Worm (Caenorhabditis elegans) whole organism, L3 larva: Measurements from ENCODE around the gene R53.8.

Experiments used
- R02D3.7 ChIP-seq: fragments of 150-350 bp; optimal IDR thresholded peaks from 2 replicates; lab custom pipeline; 2014; ENCODE audit warnings: missing biosample characterization, missing genetic modification characterization
- ZK546.5 ChIP-seq: sonication (generic microtip); optimal IDR thresholded peaks from 2 replicates; lab custom pipeline; 2017; ENCODE audit warnings: missing biosample characterization, missing genetic modification characterization
- ama-1 ChIP-seq: fragments of 150-350 bp; optimal IDR thresholded peaks from 2 replicates; lab custom pipeline; 2018
- ceh-16 ChIP-seq: sonication (generic microtip); optimal IDR thresholded peaks from 2 replicates; lab custom pipeline; 2017; ENCODE audit warnings: missing biosample characterization, missing genetic modification characterization
- ceh-28 ChIP-seq: fragments of 150-350 bp; optimal IDR thresholded peaks from 2 replicates; lab custom pipeline; 2014; ENCODE audit warnings: missing biosample characterization, missing genetic modification reagents, missing genetic modification characterization
- ceh-9 ChIP-seq: sonication (generic microtip); optimal IDR thresholded peaks from 2 replicates; lab custom pipeline; 2018; ENCODE audit warnings: missing biosample characterization, missing genetic modification characterization
- daf-12 ChIP-seq: fragments of 150-350 bp; optimal IDR thresholded peaks from 2 replicates; lab custom pipeline; 2014; ENCODE audit warnings: missing biosample characterization, missing genetic modification reagents, missing genetic modification characterization
- egl-27 ChIP-seq: sonication (generic microtip); optimal IDR thresholded peaks from 4 replicates; lab custom pipeline; 2017; ENCODE audit warnings: missing biosample characterization, missing genetic modification reagents, missing genetic modification characterization
- egl-5 ChIP-seq: fragments of 150-350 bp; optimal IDR thresholded peaks from 2 replicates; lab custom pipeline; 2017; ENCODE audit warnings: missing biosample characterization, missing genetic modification reagents, missing genetic modification characterization, inconsistent platforms
- elt-1 ChIP-seq: fragments of 150-350 bp; optimal IDR thresholded peaks from 2 replicates; lab custom pipeline; 2014; ENCODE audit warnings: missing biosample characterization, missing genetic modification characterization
- elt-2 ChIP-seq: sonication (generic microtip); optimal IDR thresholded peaks from 2 replicates; lab custom pipeline; 2016; ENCODE audit warnings: missing genetic modification reagents, mild to moderate bottlenecking, missing genetic modification characterization, missing compliant biosample characterization
- eor-1 ChIP-seq, 2 experiments: fragments of 150-350 bp; optimal IDR thresholded peaks; 2 replicates each; lab custom pipeline; 2014 to 2018; ENCODE audit warnings: missing biosample characterization in 2 of 2, missing genetic modification characterization in 2 of 2
- hmg-11 ChIP-seq: sonication (generic microtip); optimal IDR thresholded peaks from 2 replicates; lab custom pipeline; 2016; ENCODE audit warnings: missing genetic modification characterization, missing compliant biosample characterization
- jun-1 ChIP-seq: fragments of 150-350 bp; optimal IDR thresholded peaks from 2 replicates; lab custom pipeline; 2014; ENCODE audit warnings: missing biosample characterization, missing genetic modification reagents, missing genetic modification characterization
- lin-15B ChIP-seq: fragments of 150-350 bp; optimal IDR thresholded peaks from 2 replicates; lab custom pipeline; 2014; ENCODE audit warnings: missing biosample characterization, missing genetic modification characterization
- lin-39 ChIP-seq: fragments of 150-350 bp; optimal IDR thresholded peaks from 2 replicates; lab custom pipeline; 2018; ENCODE audit warnings: missing biosample characterization, missing genetic modification reagents, missing genetic modification characterization
- lsy-12 ChIP-seq: sonication (generic microtip); optimal IDR thresholded peaks from 2 replicates; lab custom pipeline; 2016; ENCODE audit warnings: mild to moderate bottlenecking, missing genetic modification characterization, missing compliant biosample characterization
- mdl-1 ChIP-seq: fragments of 150-350 bp; optimal IDR thresholded peaks from 2 replicates; lab custom pipeline; 2014; ENCODE audit warnings: missing biosample characterization, missing genetic modification characterization
- mml-1 ChIP-seq: fragments of 150-350 bp; sonication (generic microtip); optimal IDR thresholded peaks from 3 replicates; lab custom pipeline; 2014; ENCODE audit warnings: missing biosample characterization, missing genetic modification characterization
- nfya-1 ChIP-seq: sonication (generic microtip); optimal IDR thresholded peaks from 2 replicates; lab custom pipeline; 2017; ENCODE audit warnings: missing genetic modification characterization, mild to moderate bottlenecking, missing compliant biosample characterization, antibody characterized with exemption, moderate library complexity; ENCODE audit not compliant: insufficient read depth
- nhr-11 ChIP-seq: fragments of 150-350 bp; optimal IDR thresholded peaks from 2 replicates; lab custom pipeline; 2014; ENCODE audit warnings: missing biosample characterization, missing genetic modification characterization
- nhr-12 ChIP-seq: fragments of 150-350 bp; optimal IDR thresholded peaks from 2 replicates; lab custom pipeline; 2014; ENCODE audit warnings: missing biosample characterization, missing genetic modification characterization
- nhr-23 ChIP-seq: fragments of 150-350 bp; optimal IDR thresholded peaks from 2 replicates; lab custom pipeline; 2014; ENCODE audit warnings: missing biosample characterization, missing genetic modification reagents, missing genetic modification characterization
- nhr-237 ChIP-seq: fragments of 150-350 bp; optimal IDR thresholded peaks from 2 replicates; lab custom pipeline; 2014; ENCODE audit warnings: missing biosample characterization, missing genetic modification characterization
- nhr-25 ChIP-seq: sonication (generic microtip); optimal IDR thresholded peaks from 2 replicates; lab custom pipeline; 2017; ENCODE audit warnings: missing biosample characterization, missing genetic modification characterization
- nhr-28 ChIP-seq: fragments of 150-350 bp; optimal IDR thresholded peaks from 2 replicates; lab custom pipeline; 2014; ENCODE audit warnings: missing biosample characterization, missing genetic modification characterization
- nhr-43 ChIP-seq: sonication (generic microtip); optimal IDR thresholded peaks from 2 replicates; lab custom pipeline; 2016; ENCODE audit warnings: mild to moderate bottlenecking, missing genetic modification characterization, missing compliant biosample characterization; ENCODE audit not compliant: poor library complexity, severe bottlenecking
- nhr-67 ChIP-seq: fragments of 150-350 bp; optimal IDR thresholded peaks from 2 replicates; lab custom pipeline; 2014; ENCODE audit warnings: missing biosample characterization, missing genetic modification characterization
- nhr-76 ChIP-seq: fragments of 150-350 bp; sonication (generic microtip); optimal IDR thresholded peaks from 5 replicates; lab custom pipeline; 2014; ENCODE audit warnings: missing biosample characterization, missing genetic modification characterization
- nhr-77 ChIP-seq: fragments of 150-350 bp; optimal IDR thresholded peaks from 2 replicates; lab custom pipeline; 2014; ENCODE audit warnings: missing biosample characterization, missing genetic modification characterization
- pha-4 ChIP-seq: fragments of 150-350 bp; optimal IDR thresholded peaks from 2 replicates; lab custom pipeline; 2014; ENCODE audit warnings: missing biosample characterization, missing genetic modification reagents, missing genetic modification characterization
- pqm-1 ChIP-seq: fragments of 150-350 bp; optimal IDR thresholded peaks from 2 replicates; lab custom pipeline; 2017; ENCODE audit warnings: missing biosample characterization, missing genetic modification characterization, inconsistent platforms
- sea-2 ChIP-seq: fragments of 150-350 bp; sonication (generic microtip); optimal IDR thresholded peaks from 4 replicates; lab custom pipeline; 2014; ENCODE audit warnings: missing biosample characterization, missing genetic modification reagents, missing genetic modification characterization
- skn-1 ChIP-seq: fragments of 150-350 bp; optimal IDR thresholded peaks from 2 replicates; lab custom pipeline; 2014; ENCODE audit warnings: missing biosample characterization, missing genetic modification characterization
- snpc-4 ChIP-seq: fragments of 150-350 bp; optimal IDR thresholded peaks from 2 replicates; lab custom pipeline; 2014; ENCODE audit warnings: missing biosample characterization, missing genetic modification characterization
- tbx-2 ChIP-seq: sonication (generic microtip); optimal IDR thresholded peaks from 2 replicates; lab custom pipeline; 2016; ENCODE audit warnings: mild to moderate bottlenecking, missing genetic modification characterization, missing compliant biosample characterization
- unc-39 ChIP-seq: sonication (generic microtip); optimal IDR thresholded peaks from 4 replicates; lab custom pipeline; 2017; ENCODE audit warnings: missing biosample characterization, missing genetic modification characterization
- unc-62 ChIP-seq: fragments of 150-350 bp; sonication (generic microtip); optimal IDR thresholded peaks from 4 replicates; lab custom pipeline; 2014; ENCODE audit warnings: missing biosample characterization, missing genetic modification reagents, missing genetic modification characterization
- zag-1 ChIP-seq: fragments of 150-350 bp; optimal IDR thresholded peaks from 2 replicates; lab custom pipeline; 2014; ENCODE audit warnings: missing biosample characterization, missing genetic modification characterization
- ztf-11 ChIP-seq: fragments of 150-350 bp; optimal IDR thresholded peaks from 2 replicates; lab custom pipeline; 2014; ENCODE audit warnings: missing biosample characterization, missing genetic modification characterization

R53.8 gene

ce11 chrII:9936859-9937258, 39.6 kb upstream of the R53.8 start, which contains the start of gene C05C10.3:
Gene C05C10.3, minus strand, starts transcription at chrII:9936893.
- TF ChIP-seq ceh-9 (tag; lab: Kevin White, UChicago) (no peak), nhr-67 (no peak), pha-4 (tag; lab: Kevin White, UChicago) (peak; percentile 6), ama-1 (lab: Kevin White, UChicago) (no peak), unc-39 (no peak), mml-1 (tag; lab: Kevin White, UChicago) (no peak), egl-5 (tag; lab: Kevin White, UChicago) (no peak), ztf-11 (tag; lab: Kevin White, UChicago) (no peak), nhr-237 (tag; lab: Kevin White, UChicago) (no peak), daf-12 (tag; lab: Kevin White, UChicago) (no peak), elt-2 (tag; lab: Kevin White, UChicago) (peak; percentile 60), pqm-1 (tag; lab: Kevin White, UChicago) (peak; percentile 75), ceh-28 (tag; lab: Kevin White, UChicago) (no peak)

ce11 chrII:9937611-9938010, 38.9 kb upstream of the R53.8 start:
- peak; percentile 92 for TF ChIP-seq ama-1 (lab: Kevin White, UChicago)
- TF ChIP-seq lsy-12 (tag; lab: Kevin White, UChicago): peak; percentile 45
- no peak for TF ChIP-seq nhr-237 (tag; lab: Kevin White, UChicago)
- peak; percentile 75 for TF ChIP-seq nfya-1
- no peak for TF ChIP-seq zag-1 (tag; lab: Kevin White, UChicago)
- no peak for TF ChIP-seq unc-62 (GFP tag; lab: Kevin White, UChicago)
- peak; percentile 65 for TF ChIP-seq mdl-1 (tag; lab: Kevin White, UChicago)
- no peak for TF ChIP-seq ZK546.5 (tag; lab: Kevin White, UChicago)
- TF ChIP-seq nhr-28 (tag; lab: Kevin White, UChicago): no peak
- peak; percentile 48 for TF ChIP-seq nhr-76
- peak; percentile 94 for TF ChIP-seq nhr-11 (tag; lab: Kevin White, UChicago)
- TF ChIP-seq hmg-11: peak; percentile 33
- peak; percentile 86 for TF ChIP-seq nhr-23 (tag; lab: Kevin White, UChicago)
- no peak for TF ChIP-seq nhr-12
- TF ChIP-seq egl-5 (tag; lab: Kevin White, UChicago): peak; percentile 16
- TF ChIP-seq lin-39 (tag; lab: Kevin White, UChicago): peak; percentile 2
- TF ChIP-seq mml-1 (tag; lab: Kevin White, UChicago): no peak
- TF ChIP-seq nhr-77 (tag; lab: Kevin White, UChicago): no peak
- no peak for TF ChIP-seq elt-1
- TF ChIP-seq R02D3.7 (tag; lab: Kevin White, UChicago): peak; percentile 33
- peak; percentile 58 for TF ChIP-seq egl-27 (tag; lab: Kevin White, UChicago)
- TF ChIP-seq tbx-2 (tag; lab: Kevin White, UChicago): peak; percentile 21
- TF ChIP-seq nhr-43: peak; percentile 80
- TF ChIP-seq pha-4 (tag; lab: Kevin White, UChicago): peak; percentile 94
- peak; percentile 75 for TF ChIP-seq elt-2 (tag; lab: Kevin White, UChicago)
- TF ChIP-seq skn-1 (tag; lab: Kevin White, UChicago): no peak
- TF ChIP-seq lin-15B (tag; lab: Kevin White, UChicago): peak; percentile 60
- TF ChIP-seq eor-1 (tag; optimal IDR thresholded peaks at IDR 0.05; lab: Kevin White, UChicago): no peak
- peak; percentile 79 for TF ChIP-seq nhr-25 (tag; lab: Kevin White, UChicago)
- no peak for TF ChIP-seq unc-39
- no peak for TF ChIP-seq ceh-16 (tag; lab: Kevin White, UChicago)
- no peak for TF ChIP-seq daf-12 (tag; lab: Kevin White, UChicago)
- TF ChIP-seq jun-1: peak; percentile 52
- TF ChIP-seq ceh-28 (tag; lab: Kevin White, UChicago): peak; percentile 39
- TF ChIP-seq snpc-4 (tag; lab: Kevin White, UChicago): no peak
- no peak for TF ChIP-seq ceh-9 (tag; lab: Kevin White, UChicago)
- peak; percentile 61 for TF ChIP-seq pqm-1 (tag; lab: Kevin White, UChicago)

ce11 chrII:9938877-9939276, 37.6 kb upstream of the R53.8 start, which contains the start of the genes C05C10.7 and C05C10.5:
Gene C05C10.7, minus strand, starts transcription at chrII:9938971.
Gene C05C10.5, plus strand, starts transcription at chrII:9939040.
- no peak for TF ChIP-seq jun-1
- TF ChIP-seq elt-2 (tag; lab: Kevin White, UChicago): no peak
- TF ChIP-seq zag-1 (tag; lab: Kevin White, UChicago): no peak
- no peak for TF ChIP-seq sea-2 (GFP tag; lab: Kevin White, UChicago)
- TF ChIP-seq mdl-1 (tag; lab: Kevin White, UChicago): no peak
- TF ChIP-seq unc-62 (GFP tag; lab: Kevin White, UChicago): no peak
- TF ChIP-seq mml-1 (tag; lab: Kevin White, UChicago): no peak
- no peak for TF ChIP-seq ceh-16 (tag; lab: Kevin White, UChicago)
- TF ChIP-seq lin-15B (tag; lab: Kevin White, UChicago): no peak
- TF ChIP-seq nhr-237 (tag; lab: Kevin White, UChicago): no peak
- no peak for TF ChIP-seq unc-39
- no peak for TF ChIP-seq ama-1 (lab: Kevin White, UChicago)
- TF ChIP-seq hmg-11: no peak
- TF ChIP-seq nhr-23 (tag; lab: Kevin White, UChicago): no peak
- TF ChIP-seq egl-5 (tag; lab: Kevin White, UChicago): no peak
- TF ChIP-seq eor-1 (tag; optimal IDR thresholded peaks at IDR 0.05; lab: Kevin White, UChicago): no peak
